Fruit fly (Drosophila melanogaster) Kc167 (cell line): ENCODE results near the gene CG14839.

Experiments used
- Myc ChIP-seq: fragments of >200 bp; optimal IDR thresholded peaks from 2 replicates; lab custom pipeline; 2017; ENCODE audit warnings: missing external identifiers
- Sin3A ChIP-seq: fragments of >200 bp; optimal IDR thresholded peaks from 2 replicates; lab custom pipeline; 2018; ENCODE audit warnings: missing external identifiers
- h ChIP-seq: fragments of >200 bp; optimal IDR thresholded peaks from 3 replicates; lab custom pipeline; 2018; ENCODE audit warnings: missing external identifiers
- insv ChIP-seq: fragments of >200 bp; optimal IDR thresholded peaks from 3 replicates; lab custom pipeline; 2018; ENCODE audit warnings: missing external identifiers
- psq ChIP-seq: fragments of >200 bp; optimal IDR thresholded peaks from 2 replicates; lab custom pipeline; 2017; ENCODE audit warnings: missing external identifiers
- ttk ChIP-seq: sonication (Bioruptor generic); optimal IDR thresholded peaks from 2 replicates; lab custom pipeline; 2017; ENCODE audit warnings: missing external identifiers

The CG14839 gene

dm6 chr3R:14259821-14260220 lies 2.4 kb upstream of the CG14839 start, which contains the start of gene MetRS-m:
TSS of gene MetRS-m (minus strand) at chr3R:14259991.
- TF ChIP-seq Sin3A (no peak), insv (lab: Kevin White, UChicago) (no peak), Myc (lab: Kevin White, UChicago) (no peak), h (no peak), ttk (lab: Kevin White, UChicago) (no peak), psq (lab: Kevin White, UChicago) (no peak)

- TF ChIP-seq Myc (lab: Kevin White, UChicago) (no peak), h (no peak), ttk (lab: Kevin White, UChicago) (no peak), Sin3A (no peak), insv (lab: Kevin White, UChicago) (no peak), psq (lab: Kevin White, UChicago) (no peak)
Measured at dm6 chr3R:14261113-14261512, 1.1 kb upstream of the CG14839 start, which contains the start of gene CG14840. TSS of gene CG14840 (minus strand) at chr3R:14261213.

- no peak for TF ChIP-seq insv (lab: Kevin White, UChicago)
- no peak for TF ChIP-seq Sin3A
- TF ChIP-seq Myc (lab: Kevin White, UChicago) = no peak
- TF ChIP-seq ttk (lab: Kevin White, UChicago) = no peak
- TF ChIP-seq h = no peak
- no peak for TF ChIP-seq psq (lab: Kevin White, UChicago)
Measured at dm6 chr3R:14275519-14276172, 13.5 kb downstream of the CG14839 start.

DNA sequence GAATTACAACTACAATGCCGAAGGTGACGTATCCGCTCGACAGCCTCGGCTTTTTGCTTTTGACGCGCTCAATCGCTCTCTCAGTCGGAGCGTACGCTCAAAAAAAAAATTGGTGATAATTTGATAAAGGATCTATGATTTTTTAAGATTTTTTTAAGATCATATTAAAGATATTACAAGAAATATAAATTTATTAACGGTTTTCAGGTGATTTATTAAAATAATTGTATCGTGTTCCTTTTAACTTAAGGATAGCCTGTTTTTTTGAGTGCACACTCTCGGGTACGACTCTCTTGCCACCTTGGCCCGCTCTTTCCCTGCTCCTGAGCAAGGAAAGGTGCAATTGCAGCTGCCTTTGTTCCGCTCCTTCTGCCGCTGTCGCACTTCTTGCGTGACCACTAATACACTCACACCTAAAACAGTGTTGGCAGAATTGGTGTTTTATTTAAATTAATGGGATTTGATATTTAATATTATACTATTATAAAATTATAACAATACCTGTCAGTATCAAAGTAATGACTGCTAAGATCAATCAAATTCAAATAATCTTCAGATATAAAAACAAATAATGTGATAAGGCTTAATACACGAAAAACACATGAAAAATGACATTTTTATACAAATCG lies 15.8 kb downstream of the CG14839 start:
- TF ChIP-seq ttk (lab: Kevin White, UChicago) (no peak), psq (lab: Kevin White, UChicago) (no peak), h (no peak), insv (lab: Kevin White, UChicago) (no peak), Sin3A (no peak), Myc (lab: Kevin White, UChicago) (no peak)

DNA sequence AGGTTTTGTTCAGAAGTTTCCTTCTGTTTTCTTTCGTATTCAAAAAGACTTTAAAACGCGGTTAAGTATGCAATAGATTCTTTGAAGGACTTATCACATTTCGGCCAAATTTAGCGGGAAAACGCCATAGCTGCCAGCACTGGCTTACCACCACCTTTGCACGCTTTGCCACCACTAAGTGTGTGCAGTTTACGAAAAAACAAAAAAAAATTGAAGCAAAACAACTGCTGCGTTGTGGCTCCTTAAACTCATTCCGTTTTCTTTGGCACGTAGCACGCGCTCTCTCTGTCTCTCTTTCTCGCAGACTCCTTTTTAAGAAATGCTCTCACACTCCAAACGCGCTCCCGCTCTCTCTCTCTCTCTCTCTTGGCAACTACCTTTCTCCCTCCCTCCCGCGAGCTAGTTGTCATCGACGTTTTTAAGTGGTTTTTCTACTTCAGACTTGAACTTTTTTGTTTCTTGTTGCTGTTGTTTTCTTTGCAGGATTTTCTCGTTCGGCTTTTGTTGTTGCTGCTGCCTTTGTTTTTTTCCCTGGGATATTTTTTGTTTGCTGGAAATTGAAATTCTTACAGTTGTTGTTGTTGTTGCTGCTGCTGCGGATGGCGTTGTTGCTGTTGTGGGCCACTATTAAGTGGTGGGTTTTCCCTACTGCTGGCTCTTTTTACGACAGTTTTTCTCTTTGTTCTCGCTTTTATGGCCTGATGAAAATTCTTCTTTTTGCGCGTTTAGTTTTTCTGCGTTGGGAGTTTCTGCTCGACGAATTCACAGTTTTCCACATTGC lies 16.5 kb downstream of the CG14839 start:
- TF ChIP-seq insv (lab: Kevin White, UChicago) = no peak
- TF ChIP-seq psq (lab: Kevin White, UChicago) = no peak
- no peak for TF ChIP-seq Myc (lab: Kevin White, UChicago)
- no peak for TF ChIP-seq ttk (lab: Kevin White, UChicago)
- no peak for TF ChIP-seq Sin3A
- no peak for TF ChIP-seq h

DNA sequence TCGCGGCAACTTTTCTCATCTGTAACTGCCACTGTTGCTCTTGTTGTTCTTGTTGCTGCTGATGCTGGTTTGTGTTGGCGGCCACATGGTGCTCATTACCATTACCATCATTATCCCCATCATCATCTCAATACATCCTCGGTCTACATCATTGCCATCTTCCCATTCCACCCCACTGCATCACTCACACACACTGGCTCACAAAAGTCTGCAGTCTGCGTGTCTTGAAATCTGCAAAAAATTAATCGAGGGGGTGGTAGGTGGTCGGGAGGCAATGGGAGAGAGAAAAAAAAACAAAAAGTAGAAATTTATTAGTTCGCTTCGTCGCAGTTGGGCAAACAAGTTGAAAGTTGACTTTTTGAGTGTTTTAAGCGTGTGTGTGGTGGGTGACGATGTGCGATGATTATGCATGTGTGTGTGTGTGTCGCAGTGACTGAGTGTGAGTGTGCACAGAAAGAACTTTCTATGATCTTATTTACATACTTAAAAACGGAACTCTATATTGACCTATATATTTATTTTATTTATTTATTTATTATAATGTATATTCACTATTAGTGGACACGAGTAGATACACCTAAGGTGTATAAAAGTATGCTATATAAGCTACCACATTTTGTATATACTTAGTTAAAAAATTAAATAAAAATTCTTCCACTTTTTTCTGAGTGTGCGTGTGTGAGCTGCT lies 17.3 kb downstream of the CG14839 start:
- TF ChIP-seq psq (lab: Kevin White, UChicago) (no peak), Myc (lab: Kevin White, UChicago) (no peak), h (no peak), insv (lab: Kevin White, UChicago) (no peak)

DNA sequence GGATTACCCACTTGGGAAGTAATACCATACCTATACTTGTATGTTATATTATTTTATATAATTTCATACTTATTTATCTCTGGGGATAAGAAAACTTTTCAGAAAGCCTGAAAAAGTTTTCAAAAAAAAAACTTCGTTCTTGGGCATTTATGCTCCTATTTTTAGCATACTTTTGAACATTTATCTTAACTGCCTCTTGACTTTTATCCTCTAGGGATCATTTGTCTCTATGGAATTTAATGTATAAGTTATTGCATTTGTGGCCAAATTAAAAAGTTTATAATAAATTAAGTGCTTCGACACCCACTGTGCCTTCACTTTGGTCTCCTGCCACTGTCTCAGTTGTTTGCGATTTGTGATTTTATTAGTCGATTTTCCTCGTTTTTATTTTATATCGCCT lies 18.1 kb downstream of the CG14839 start:
- no peak for TF ChIP-seq insv (lab: Kevin White, UChicago)
- TF ChIP-seq psq (lab: Kevin White, UChicago) = no peak
- no peak for TF ChIP-seq ttk (lab: Kevin White, UChicago)
- TF ChIP-seq h = no peak
- no peak for TF ChIP-seq Myc (lab: Kevin White, UChicago)
- TF ChIP-seq Sin3A = no peak

dm6 chr3R:14282215-14283041 lies 20.2 kb downstream of the CG14839 start:
- TF ChIP-seq h (no peak), Myc (lab: Kevin White, UChicago) (no peak), psq (lab: Kevin White, UChicago) (no peak), ttk (lab: Kevin White, UChicago) (no peak), insv (lab: Kevin White, UChicago) (no peak), Sin3A (no peak)

dm6 chr3R:14283042-14283626 lies 20.9 kb downstream of the CG14839 start:
- TF ChIP-seq Sin3A (no peak), h (no peak), Myc (lab: Kevin White, UChicago) (no peak), insv (lab: Kevin White, UChicago) (no peak), psq (lab: Kevin White, UChicago) (no peak), ttk (lab: Kevin White, UChicago) (no peak)

DNA sequence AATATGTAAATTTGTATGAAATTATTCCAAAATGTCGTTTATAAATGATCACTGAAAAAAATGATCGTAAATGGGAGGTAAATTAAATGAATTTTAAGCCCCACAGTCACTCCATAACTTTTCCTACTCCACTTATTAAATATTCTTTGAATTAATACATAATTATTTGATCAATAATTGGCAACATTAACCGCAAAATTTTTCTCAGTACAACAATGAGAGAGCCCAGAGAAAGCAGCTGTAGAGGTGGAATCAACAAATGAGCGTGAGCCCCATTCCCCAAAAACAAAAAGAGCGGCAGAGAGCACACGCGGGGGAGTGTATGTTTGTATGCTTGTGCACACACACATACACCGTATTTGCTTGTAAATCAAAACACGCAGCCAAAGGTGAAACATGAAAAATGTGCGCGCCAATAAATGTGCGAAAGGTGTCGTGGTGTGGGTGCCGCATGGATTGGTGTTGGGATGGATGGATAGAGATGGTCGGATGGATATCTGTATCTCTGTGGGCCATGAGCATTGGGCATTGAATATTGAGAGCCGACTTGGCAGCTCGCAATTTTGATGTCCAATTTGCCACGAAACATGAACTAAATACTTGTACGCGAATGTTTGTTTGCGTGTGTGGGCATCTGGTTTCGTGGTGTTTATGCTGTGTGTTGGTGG lies 21.7 kb downstream of the CG14839 start:
- TF ChIP-seq ttk (lab: Kevin White, UChicago) (no peak), h (no peak), Sin3A (no peak), insv (lab: Kevin White, UChicago) (no peak), Myc (lab: Kevin White, UChicago) (no peak), psq (lab: Kevin White, UChicago) (no peak)
